Fruit fly (Drosophila melanogaster) whole organism: ENCODE data around the gene CG14662.

Experiments
- CG8478 ChIP-seq: fragments of >200 bp; optimal IDR thresholded peaks from 2 replicates; lab custom pipeline; 2018; ENCODE audit warnings: inconsistent platforms
- Dll ChIP-seq: fragments of >200 bp; optimal IDR thresholded peaks from 2 replicates; lab custom pipeline; 2017
- EcR ChIP-seq, 2 experiments: fragments of >200 bp; optimal IDR thresholded peaks; 2 replicates each; lab custom pipeline; 2017; ENCODE audit warnings: missing biosample characterization in 2 of 2, missing genetic modification characterization in 2 of 2, missing genetic modification reagents in 2 of 2
- pan ChIP-seq: fragments of >200 bp; optimal IDR thresholded peaks from 2 replicates; lab custom pipeline; 2017
- psq ChIP-seq: fragments of >200 bp; optimal IDR thresholded peaks from 2 replicates; lab custom pipeline; 2017
- usp ChIP-seq: fragments of >200 bp; optimal IDR thresholded peaks from 2 replicates; lab custom pipeline; 2017; ENCODE audit warnings: missing biosample characterization, missing genetic modification characterization, mixed read lengths

The CG14662 gene

DNA sequence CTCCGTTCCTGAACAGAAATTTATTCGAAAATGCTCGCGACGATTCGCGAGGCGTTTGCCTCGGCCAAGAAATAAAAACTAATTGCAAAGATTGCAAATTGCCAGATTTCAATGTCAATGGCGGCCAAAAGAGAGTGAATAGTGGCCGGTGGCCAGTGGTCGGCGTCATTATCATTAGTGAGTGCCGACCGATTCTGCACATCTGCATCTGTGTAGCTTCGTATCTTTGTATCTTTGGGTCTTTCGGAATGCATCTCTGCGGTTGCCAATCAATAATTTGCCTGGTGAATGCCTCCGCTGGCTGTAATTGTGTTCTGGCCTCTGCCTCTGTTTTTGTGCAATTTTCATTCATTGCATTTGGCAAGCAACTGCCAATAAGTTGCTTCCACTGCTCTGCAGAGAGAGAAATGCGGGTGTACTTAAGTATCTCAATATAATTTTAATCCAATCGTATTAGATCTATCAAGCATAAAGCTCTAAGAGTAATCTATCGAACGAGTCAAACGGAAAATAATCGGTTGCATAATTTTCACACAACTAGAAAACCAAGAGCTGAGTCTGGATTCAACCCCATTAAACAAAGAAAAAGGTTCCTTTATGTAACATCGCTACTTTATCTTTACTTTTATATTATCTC lies 27.1 kb upstream of the CG14662 start, which contains the start of gene plh:
Gene plh (minus strand): TSS at position 51 of the 637 bp plus-strand sequence.
- TF ChIP-seq psq (lab: Kevin White, UChicago) (no peak), EcR (GFP tag; optimal IDR thresholded peaks at IDR 0.05; lab: Kevin White, UChicago) (no peak), usp (GFP tag; lab: Kevin White, UChicago) (no peak), pan (lab: Kevin White, UChicago) (no peak), CG8478 (lab: Kevin White, UChicago) (no peak), Dll (no peak)

- TF ChIP-seq pan (lab: Kevin White, UChicago) (no peak), CG8478 (lab: Kevin White, UChicago) (no peak), Dll (no peak), usp (GFP tag; lab: Kevin White, UChicago) (no peak), EcR (GFP tag; optimal IDR thresholded peaks at IDR 0.05; lab: Kevin White, UChicago) (no peak), psq (lab: Kevin White, UChicago) (no peak)
Observed at dm6 chr3R:5010153-5010552, 26.1 kb upstream of the CG14662 start.

- no peak for TF ChIP-seq pan (lab: Kevin White, UChicago)
- no peak for TF ChIP-seq psq (lab: Kevin White, UChicago)
- TF ChIP-seq CG8478 (lab: Kevin White, UChicago) = no peak
- TF ChIP-seq Dll = no peak
- no peak for TF ChIP-seq usp (GFP tag; lab: Kevin White, UChicago)
- no peak for TF ChIP-seq EcR (GFP tag; optimal IDR thresholded peaks at IDR 0.05; lab: Kevin White, UChicago)
Observed at dm6 chr3R:5000663-5001062, 16.6 kb upstream of the CG14662 start.

DNA sequence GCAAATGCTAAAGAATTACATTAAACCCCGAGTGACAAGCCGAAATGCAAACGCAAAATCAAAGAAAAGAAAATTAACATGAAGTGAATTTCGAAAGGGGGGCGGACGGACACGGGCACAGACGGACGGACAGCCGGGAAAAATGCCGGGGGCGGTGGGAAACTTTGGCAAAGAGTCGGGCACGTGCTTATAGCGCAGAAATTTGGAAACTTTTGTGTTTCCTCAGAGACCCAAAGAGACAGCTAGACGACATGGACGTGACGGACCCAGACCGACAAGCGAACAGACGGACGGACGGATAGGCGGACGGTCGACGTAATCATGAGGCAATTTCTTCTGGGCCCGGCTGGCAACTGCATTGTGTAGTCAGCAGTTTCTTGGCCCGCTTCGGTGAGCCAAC lies 14.7 kb upstream of the CG14662 start:
- TF ChIP-seq pan (lab: Kevin White, UChicago) (no peak), Dll (no peak), psq (lab: Kevin White, UChicago) (no peak), EcR (GFP tag; optimal IDR thresholded peaks at IDR 0.05; lab: Kevin White, UChicago) (no peak), CG8478 (lab: Kevin White, UChicago) (no peak), usp (GFP tag; lab: Kevin White, UChicago) (no peak)

- TF ChIP-seq usp (GFP tag; lab: Kevin White, UChicago) (no peak), CG8478 (lab: Kevin White, UChicago) (no peak), Dll (peak; percentile 65), psq (lab: Kevin White, UChicago) (no peak), EcR (GFP tag; optimal IDR thresholded peaks at IDR 0.05; lab: Kevin White, UChicago) (no peak), pan (lab: Kevin White, UChicago) (no peak)
Observed at dm6 chr3R:4997399-4998203, 13.6 kb upstream of the CG14662 start.

DNA sequence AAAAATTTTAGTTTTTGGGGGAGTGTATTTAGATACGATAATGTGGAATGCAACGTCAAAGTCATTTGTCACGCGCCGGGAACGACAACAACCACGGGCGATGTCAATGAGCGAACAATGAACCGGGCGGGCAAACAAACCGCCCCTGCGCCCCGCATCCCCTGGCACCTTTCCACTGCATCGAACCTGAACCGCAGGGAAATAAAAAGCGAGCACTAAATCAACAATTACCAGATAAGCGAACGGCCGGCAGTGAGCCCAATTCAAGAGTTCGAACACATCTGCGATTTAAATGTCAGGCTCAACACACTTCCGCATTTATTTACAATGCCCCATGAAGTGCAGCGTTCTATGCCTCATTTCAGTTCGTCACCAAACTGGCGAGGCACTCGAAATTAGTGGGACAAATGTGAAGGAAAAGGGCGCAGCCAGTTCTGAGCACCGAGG lies 12.5 kb upstream of the CG14662 start:
- TF ChIP-seq CG8478 (lab: Kevin White, UChicago) (no peak), EcR (GFP tag; optimal IDR thresholded peaks at IDR 0.05; lab: Kevin White, UChicago) (peak; percentile 78 to 81), pan (lab: Kevin White, UChicago) (no peak), psq (lab: Kevin White, UChicago) (no peak), usp (GFP tag; lab: Kevin White, UChicago) (no peak), Dll (no peak)

DNA sequence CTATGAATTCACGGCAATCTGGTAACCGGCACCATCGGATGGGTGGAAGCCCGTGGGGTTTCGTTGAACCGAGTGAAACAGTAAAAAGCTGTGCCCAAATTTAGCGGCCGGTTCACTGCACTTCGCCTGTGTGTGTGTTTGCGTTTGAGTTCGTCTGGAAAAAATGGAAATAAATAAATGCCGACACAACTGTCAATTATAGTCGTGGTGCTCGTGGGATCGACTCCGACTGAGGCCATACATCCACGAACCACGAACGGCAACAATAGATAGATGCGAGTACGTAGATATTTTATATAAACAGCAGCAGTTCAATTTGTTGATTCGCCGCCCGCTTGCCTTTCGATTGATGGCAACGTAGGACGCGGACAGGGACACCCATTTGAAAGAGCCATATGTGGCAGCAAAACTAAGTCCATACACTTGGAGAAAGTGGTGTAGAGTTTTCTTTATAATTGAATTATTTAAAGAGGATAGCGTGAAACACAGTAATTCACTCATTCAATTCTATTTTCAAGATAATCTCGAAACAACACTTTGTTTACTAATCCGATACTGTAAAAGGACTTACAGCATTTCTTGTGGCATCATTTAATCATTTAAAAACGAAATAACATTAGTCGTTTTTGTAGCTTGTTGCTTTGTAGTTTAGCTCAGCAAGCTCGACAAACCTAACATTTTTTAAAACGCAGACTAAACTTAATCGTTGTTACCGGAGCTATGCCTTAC lies 11.7 kb upstream of the CG14662 start:
- TF ChIP-seq pan (lab: Kevin White, UChicago) (no peak), EcR (GFP tag; optimal IDR thresholded peaks at IDR 0.05; lab: Kevin White, UChicago) (peak in 1 of 2 experiments; percentile 74), Dll (no peak)

DNA sequence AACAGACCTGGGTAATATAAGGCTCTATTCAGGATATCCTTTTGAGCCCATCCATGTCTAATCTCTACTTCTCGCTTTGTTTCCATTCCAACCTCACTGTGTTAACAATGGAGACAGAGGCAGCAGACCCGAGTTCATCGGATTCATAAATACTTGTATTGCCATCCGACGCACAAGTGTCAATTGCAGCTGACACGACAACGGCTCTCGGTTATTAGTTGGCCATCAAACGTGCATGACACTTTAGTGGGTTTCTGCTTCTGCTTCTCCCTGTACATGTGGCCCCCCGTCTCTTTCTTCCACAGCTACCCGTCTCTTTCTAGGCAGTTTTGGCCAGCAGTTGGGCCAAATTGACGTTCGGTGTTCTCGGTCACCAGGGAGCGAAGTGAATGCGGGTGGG lies 10.6 kb upstream of the CG14662 start:
- TF ChIP-seq EcR (GFP tag; optimal IDR thresholded peaks at IDR 0.05; lab: Kevin White, UChicago) (no peak), pan (lab: Kevin White, UChicago) (no peak), usp (GFP tag; lab: Kevin White, UChicago) (no peak), Dll (no peak), psq (lab: Kevin White, UChicago) (no peak), CG8478 (lab: Kevin White, UChicago) (no peak)

dm6 chr3R:4993385-4993784 lies 9.4 kb upstream of the CG14662 start:
- TF ChIP-seq EcR (GFP tag; optimal IDR thresholded peaks at IDR 0.05; lab: Kevin White, UChicago) = no peak
- no peak for TF ChIP-seq psq (lab: Kevin White, UChicago)

DNA sequence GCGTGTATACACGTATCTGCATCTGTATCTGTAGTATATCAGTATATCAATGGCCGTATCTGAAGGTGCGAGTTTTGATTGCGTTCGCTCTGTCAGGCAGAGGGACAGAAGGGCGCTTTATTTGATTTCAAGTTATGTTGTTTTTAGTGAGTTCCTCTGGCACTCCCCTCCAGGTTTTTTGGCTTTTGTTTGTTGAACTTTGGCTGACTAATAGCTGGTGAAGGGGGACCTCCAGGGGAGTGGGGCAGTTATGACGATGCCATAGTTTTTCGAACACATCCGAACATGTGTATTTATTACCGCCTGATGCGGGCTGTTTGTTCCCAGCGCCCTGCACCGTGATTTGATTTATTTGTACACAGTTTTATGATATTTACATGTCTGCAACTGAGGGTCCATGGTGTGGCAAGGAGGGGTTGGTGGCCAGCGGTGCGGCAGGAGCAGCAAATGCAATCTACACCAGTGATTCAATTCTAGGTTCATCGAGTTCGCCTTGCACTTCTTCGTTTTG lies 8.2 kb upstream of the CG14662 start:
- TF ChIP-seq psq (lab: Kevin White, UChicago) (no peak), usp (GFP tag; lab: Kevin White, UChicago) (no peak), CG8478 (lab: Kevin White, UChicago) (no peak), Dll (no peak), EcR (GFP tag; optimal IDR thresholded peaks at IDR 0.05; lab: Kevin White, UChicago) (no peak), pan (lab: Kevin White, UChicago) (no peak)
